Fruit fly (Drosophila melanogaster): ENCODE data around the gene CG6763.

Gene CG6763

DNA sequence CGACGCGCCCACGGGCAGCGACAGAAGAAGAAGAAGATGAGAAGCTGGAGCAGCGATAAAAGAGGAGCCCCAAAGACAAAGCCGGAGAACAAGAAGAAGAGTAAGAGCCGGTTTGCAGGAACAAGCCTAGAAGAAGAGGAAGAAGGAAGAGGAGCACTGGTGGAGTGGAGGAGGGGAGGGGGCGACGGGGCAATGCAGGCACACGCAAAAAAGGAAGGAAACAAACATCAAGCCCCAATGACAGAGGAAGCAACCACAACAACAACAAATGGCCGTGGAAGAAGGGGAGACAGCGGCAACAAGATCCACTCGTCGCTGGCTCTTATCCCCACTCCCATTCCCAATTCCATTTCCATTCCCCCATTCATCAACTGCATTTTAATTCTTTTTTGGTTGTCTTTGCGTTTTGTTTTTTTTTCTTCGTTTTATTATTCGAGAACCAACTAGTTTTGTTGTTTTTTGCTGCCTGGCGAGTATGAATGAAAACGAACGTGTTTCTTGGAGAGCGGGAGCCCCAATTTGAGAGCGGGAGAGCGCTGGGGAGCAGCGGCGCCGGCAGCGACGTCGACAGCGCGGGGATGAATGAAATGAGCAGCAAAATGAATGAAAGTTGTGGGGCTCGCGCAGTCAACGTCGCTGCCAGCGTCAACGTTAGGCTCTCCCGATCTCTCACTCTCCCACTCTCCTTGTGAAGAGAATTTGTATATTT is 50.4 kb downstream of the CG6763 start:
- peak; percentile 92 for TF ChIP-seq CG32121 (GFP tag; IDR thresholded peaks at IDR 0.05)
- peak; percentile 99 for TF ChIP-seq CG12605 (GFP tag; IDR thresholded peaks at IDR 0.05)
- TF ChIP-seq Pif1A (GFP tag; optimal IDR thresholded peaks at IDR 0.05) = peak; percentile 96
- TF ChIP-seq gl (tag; optimal IDR thresholded peaks at IDR 0.05) = peak; percentile 99
- peak; percentile 64 for TF ChIP-seq D1 (tag; optimal IDR thresholded peaks at IDR 0.05)
- peak; percentile 97 for TF ChIP-seq CG34367 (tag; optimal IDR thresholded peaks at IDR 0.05)
- peak; percentile 91 for TF ChIP-seq CG17806 (tag; optimal IDR thresholded peaks at IDR 0.05)
- peak; percentile 61 for TF ChIP-seq EcR (GFP tag; optimal IDR thresholded peaks at IDR 0.05)
- TF ChIP-seq CG10348 (GFP tag; IDR thresholded peaks at IDR 0.05) = no peak
- peak; percentile 87 for TF ChIP-seq rn (GFP tag; IDR thresholded peaks at IDR 0.05)
- TF ChIP-seq CG13204 (GFP tag; optimal IDR thresholded peaks at IDR 0.05) = peak; percentile 98
- TF ChIP-seq fd96Ca (GFP tag; IDR thresholded peaks at IDR 0.05) = peak; percentile 94
- TF ChIP-seq CG15710 (tag; optimal IDR thresholded peaks at IDR 0.05) = peak; percentile 92
- TF ChIP-seq CG4496 (GFP tag; IDR thresholded peaks at IDR 0.05) = peak; percentile 98
- TF ChIP-seq CG14655 (GFP tag; optimal IDR thresholded peaks at IDR 0.05) = peak; percentile 92
- TF ChIP-seq Snoo (tag; optimal IDR thresholded peaks at IDR 0.05) = peak; percentile 83
- peak; percentile 93 for TF ChIP-seq Pif1B (GFP tag; optimal IDR thresholded peaks at IDR 0.05)
- TF ChIP-seq Ets98B (GFP tag; IDR thresholded peaks at IDR 0.05) = peak; percentile 95
- TF ChIP-seq CG8159 (tag; optimal IDR thresholded peaks at IDR 0.05) = peak; percentile 92
- TF ChIP-seq CG9948 (tag; optimal IDR thresholded peaks at IDR 0.05) = peak; percentile 91
- TF ChIP-seq CG8301 (tag; optimal IDR thresholded peaks at IDR 0.05) = peak; percentile 94

DNA sequence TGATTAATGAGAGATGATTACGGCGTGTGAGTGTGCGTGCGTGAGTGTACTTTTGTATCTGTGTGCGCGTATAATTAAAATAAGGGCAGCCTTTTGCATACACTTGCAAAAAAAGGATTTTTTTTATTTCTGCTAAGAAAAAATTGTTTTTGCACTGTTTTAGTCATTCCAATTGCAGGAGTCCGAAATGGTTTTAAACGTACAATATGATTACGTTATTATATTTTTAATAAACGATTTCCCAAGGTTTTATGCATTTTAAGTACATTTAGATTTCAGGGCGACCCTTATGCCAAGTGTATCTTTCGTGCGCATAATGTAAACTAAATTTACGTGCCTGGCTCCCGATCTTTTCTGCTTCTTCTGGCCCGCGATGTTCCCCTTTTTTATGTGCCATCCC is 51.1 kb downstream of the CG6763 start:
- TF ChIP-seq CG9948 (tag; optimal IDR thresholded peaks at IDR 0.05) (peak; percentile 67), EcR (GFP tag; optimal IDR thresholded peaks at IDR 0.05) (no peak), D1 (tag; optimal IDR thresholded peaks at IDR 0.05) (no peak), CG10348 (GFP tag; IDR thresholded peaks at IDR 0.05) (no peak), CG17806 (tag; optimal IDR thresholded peaks at IDR 0.05) (peak; percentile 77), gl (tag; optimal IDR thresholded peaks at IDR 0.05) (peak; percentile 57), Snoo (tag; optimal IDR thresholded peaks at IDR 0.05) (peak; percentile 55), CG12605 (GFP tag; IDR thresholded peaks at IDR 0.05) (no peak), CG32121 (GFP tag; IDR thresholded peaks at IDR 0.05) (peak; percentile 59), Pif1B (GFP tag; optimal IDR thresholded peaks at IDR 0.05) (peak; percentile 52), Pif1A (GFP tag; optimal IDR thresholded peaks at IDR 0.05) (peak; percentile 55), Ets98B (GFP tag; IDR thresholded peaks at IDR 0.05) (peak; percentile 45; the same call in 1 of the 2 replicates), rn (GFP tag; IDR thresholded peaks at IDR 0.05) (no peak), CG8159 (tag; optimal IDR thresholded peaks at IDR 0.05) (peak; percentile 76), CG15710 (tag; optimal IDR thresholded peaks at IDR 0.05) (peak; percentile 75), CG13204 (GFP tag; optimal IDR thresholded peaks at IDR 0.05) (no peak), fd96Ca (GFP tag; IDR thresholded peaks at IDR 0.05) (peak; percentile 42; the same call in 1 of the 3 replicates), CG34367 (tag; optimal IDR thresholded peaks at IDR 0.05) (peak; percentile 64), CG14655 (GFP tag; optimal IDR thresholded peaks at IDR 0.05) (peak; percentile 64), CG4496 (GFP tag; IDR thresholded peaks at IDR 0.05) (peak; percentile 63; the same call in 2 of the 3 replicates), CG8301 (tag; optimal IDR thresholded peaks at IDR 0.05) (peak; percentile 58)

DNA sequence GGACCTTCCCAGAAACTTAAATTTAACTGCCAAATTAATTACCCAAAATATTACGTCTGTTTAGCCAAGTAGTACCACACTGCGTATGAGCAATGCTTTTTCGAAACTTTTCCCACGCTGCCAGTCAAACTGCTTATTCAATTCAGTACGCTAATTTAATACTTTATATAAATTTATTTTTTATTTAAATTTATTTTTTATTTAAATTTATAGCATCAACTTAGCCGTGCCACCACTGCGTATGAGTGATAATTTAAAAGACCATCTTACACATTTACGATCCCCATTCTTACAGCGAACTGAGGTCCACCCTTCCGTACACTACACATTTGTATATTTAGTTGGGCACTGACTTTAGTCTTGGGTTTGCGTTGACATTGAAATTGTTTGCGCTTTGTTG is 51.8 kb downstream of the CG6763 start:
- TF ChIP-seq CG17806 (tag; optimal IDR thresholded peaks at IDR 0.05) (peak; percentile 51), CG34367 (tag; optimal IDR thresholded peaks at IDR 0.05) (peak; percentile 67), CG13204 (GFP tag; optimal IDR thresholded peaks at IDR 0.05) (peak; percentile 13), D1 (tag; optimal IDR thresholded peaks at IDR 0.05) (peak; percentile 54), CG10348 (GFP tag; IDR thresholded peaks at IDR 0.05) (no peak), CG9948 (tag; optimal IDR thresholded peaks at IDR 0.05) (peak; percentile 67), gl (tag; optimal IDR thresholded peaks at IDR 0.05) (no peak), Ets98B (GFP tag; IDR thresholded peaks at IDR 0.05) (no peak; the same call in 1 of the 2 replicates), CG4496 (GFP tag; IDR thresholded peaks at IDR 0.05) (no peak; the same call in 2 of the 3 replicates), EcR (GFP tag; optimal IDR thresholded peaks at IDR 0.05) (no peak), CG32121 (GFP tag; IDR thresholded peaks at IDR 0.05) (peak; percentile 50; the same call in 1 of the 2 replicates), CG12605 (GFP tag; IDR thresholded peaks at IDR 0.05) (0 out of 2 replicates have a peak, but pooled peaks have one; percentile 16), Pif1B (GFP tag; optimal IDR thresholded peaks at IDR 0.05) (peak; percentile 47), CG15710 (tag; optimal IDR thresholded peaks at IDR 0.05) (peak; percentile 73), Snoo (tag; optimal IDR thresholded peaks at IDR 0.05) (peak; percentile 27), Pif1A (GFP tag; optimal IDR thresholded peaks at IDR 0.05) (peak; percentile 63), fd96Ca (GFP tag; IDR thresholded peaks at IDR 0.05) (peak; percentile 59; the same call in 1 of the 3 replicates), CG8301 (tag; optimal IDR thresholded peaks at IDR 0.05) (peak; percentile 65), rn (GFP tag; IDR thresholded peaks at IDR 0.05) (no peak), CG8159 (tag; optimal IDR thresholded peaks at IDR 0.05) (peak; percentile 94), CG14655 (GFP tag; optimal IDR thresholded peaks at IDR 0.05) (peak; percentile 82)
